Worm (Caenorhabditis elegans) whole organism, L4 larva: ENCODE results near the gene F10D2.16.

Source experiments
- lin-13 ChIP-seq: fragments of 150-350 bp; optimal IDR thresholded peaks from 2 replicates; lab custom pipeline; 2014; ENCODE audit warnings: missing biosample characterization, missing genetic modification reagents, missing genetic modification characterization
- nhr-10 ChIP-seq: fragments of 150-350 bp; optimal IDR thresholded peaks from 2 replicates; lab custom pipeline; 2014; ENCODE audit warnings: missing biosample characterization, missing genetic modification characterization
- nhr-11 ChIP-seq: fragments of 150-350 bp; optimal IDR thresholded peaks from 2 replicates; lab custom pipeline; 2014; ENCODE audit warnings: missing biosample characterization, missing genetic modification characterization

DNA sequence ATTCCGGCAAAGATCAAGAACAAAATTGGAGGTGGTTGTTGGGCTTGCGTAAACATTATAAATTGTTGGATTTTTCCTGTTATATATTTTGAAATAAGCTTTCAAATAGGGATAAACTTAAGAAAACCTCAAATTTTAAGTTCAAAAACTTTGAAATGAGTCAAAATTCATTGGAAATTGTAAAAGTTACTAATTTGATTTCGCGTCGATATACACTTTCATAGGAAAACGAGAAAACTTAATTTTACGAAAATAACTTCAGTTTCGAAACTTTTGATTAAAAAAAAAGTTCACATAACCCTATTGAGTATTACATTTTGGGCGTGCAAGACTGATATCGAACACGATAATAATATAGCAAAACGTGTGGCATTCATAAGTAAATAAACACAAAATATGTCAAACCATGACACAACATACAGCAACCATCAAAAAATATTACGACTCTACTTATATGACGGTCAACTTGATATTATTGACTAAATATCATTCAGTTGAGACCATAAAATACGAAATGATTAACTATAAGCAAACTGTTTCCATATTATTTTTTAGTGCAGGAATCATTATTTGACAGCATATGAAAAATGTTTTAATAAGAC, 37.8 kb upstream of the F10D2.16 start:
- TF ChIP-seq lin-13 (GFP tag; lab: Kevin White, UChicago): no peak
- TF ChIP-seq nhr-11 (tag; lab: Kevin White, UChicago): no peak
- TF ChIP-seq nhr-10 (tag; lab: Kevin White, UChicago): no peak
